Fruit fly (Drosophila melanogaster) S2 (cell line): ENCODE data around the gene CG9702.

Source experiments
- CG8478 ChIP-seq: fragments of >200 bp; optimal IDR thresholded peaks from 2 replicates; lab custom pipeline; 2018
- CTCF ChIP-seq, 2 experiments: fragments of >200 bp; optimal IDR thresholded peaks; 2 replicates each; lab custom pipeline; 2018

dm6 chr3R:30628928-30629327 is 49.7 kb downstream of the CG9702 start, which contains the start of gene CG2267:
- TF ChIP-seq CG8478 (lab: Kevin White, UChicago) (no peak), CTCF (optimal IDR thresholded peaks at IDR 0.05; lab: Kevin White, UChicago) (no peak)
